Fruit fly (Drosophila melanogaster): ENCODE measurements around the gene PVRAP.

PVRAP gene

DNA sequence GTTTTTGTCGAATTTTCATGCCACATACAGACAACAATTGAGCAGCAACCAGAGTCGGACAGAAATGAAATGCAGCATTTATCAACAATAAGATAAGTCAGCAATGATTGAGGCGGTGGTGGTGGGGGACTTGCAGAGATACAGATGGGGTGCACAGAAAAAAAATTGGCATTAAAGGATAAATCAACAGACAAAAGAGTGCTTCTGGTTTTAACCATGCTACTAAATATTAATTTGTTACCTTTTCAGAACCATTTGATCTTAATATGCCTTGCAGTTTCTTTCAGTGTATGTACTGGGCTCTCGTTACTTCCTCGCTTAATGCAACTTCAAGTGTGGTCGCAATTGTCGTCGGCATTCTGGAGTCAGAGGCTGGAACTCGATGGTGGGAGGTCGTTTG, 8.3 kb upstream of the PVRAP start (continued):
- TF ChIP-seq Dbx (GFP tag; IDR thresholded peaks at IDR 0.05) (no peak), da (GFP tag; optimal IDR thresholded peaks at IDR 0.05) (no peak), danr (GFP tag; IDR thresholded peaks at IDR 0.05) (peak; percentile 39; the same call in 1 of the 2 replicates), gfzf (GFP tag; optimal IDR thresholded peaks at IDR 0.05) (no peak), sens-2 (GFP tag; IDR thresholded peaks at IDR 0.05) (peak; percentile 59), Pdp1 (GFP tag; optimal IDR thresholded peaks at IDR 0.05) (peak; percentile 11 to 20), wdn (GFP tag; IDR thresholded peaks at IDR 0.05) (no peak), CG7745 (tag; optimal IDR thresholded peaks at IDR 0.05) (no peak), zfh2 (GFP tag; optimal IDR thresholded peaks at IDR 0.05) (no peak), schlank (tag; optimal IDR thresholded peaks at IDR 0.05) (no peak), CG8924 (tag; optimal IDR thresholded peaks at IDR 0.05) (peak; percentile 16), eyg (GFP tag; optimal IDR thresholded peaks at IDR 0.05) (peak; percentile 39), trh (GFP tag; optimal IDR thresholded peaks at IDR 0.05) (no peak), CG30403 (GFP tag; optimal IDR thresholded peaks at IDR 0.05) (peak; percentile 11), CrebB (tag; optimal IDR thresholded peaks at IDR 0.05) (no peak), gsb (GFP tag; IDR thresholded peaks at IDR 0.05) (no peak), pita (GFP tag; optimal IDR thresholded peaks at IDR 0.05) (no peak), Nf-YA (GFP tag; IDR thresholded peaks at IDR 0.05) (no peak), CG2120 (GFP tag; optimal IDR thresholded peaks at IDR 0.05) (no peak), lbe (GFP tag; optimal IDR thresholded peaks at IDR 0.05) (no peak), unpg (GFP tag; optimal IDR thresholded peaks at IDR 0.05) (peak; percentile 24), Vsx1 (GFP tag; optimal IDR thresholded peaks at IDR 0.05) (no peak), bsh (GFP tag; optimal IDR thresholded peaks at IDR 0.05) (peak in 1 of 2 experiments; percentile 47), Elba2 (GFP tag; optimal IDR thresholded peaks at IDR 0.05) (no peak), Sox102F (GFP tag; optimal IDR thresholded peaks at IDR 0.05) (peak; percentile 24), her (GFP tag; optimal IDR thresholded peaks at IDR 0.05) (no peak), Xbp1 (GFP tag; optimal IDR thresholded peaks at IDR 0.05) (no peak), nau (GFP tag; optimal IDR thresholded peaks at IDR 0.05) (peak; percentile 29), Stat92E (GFP tag; optimal IDR thresholded peaks at IDR 0.05) (peak in 1 of 3 experiments; percentile 35), CG10543 (GFP tag; optimal IDR thresholded peaks at IDR 0.05) (no peak), NK7.1 (GFP tag; optimal IDR thresholded peaks at IDR 0.05) (peak; percentile 42), D19B (GFP tag; optimal IDR thresholded peaks at IDR 0.05) (no peak), Dfd (GFP tag; optimal IDR thresholded peaks at IDR 0.05) (no peak), h (optimal IDR thresholded peaks at IDR 0.05) (no peak), CG16813 (GFP tag; IDR thresholded peaks at IDR 0.05; ENCODE audit: partially characterized antibody) (no peak), Aef1 (GFP tag; IDR thresholded peaks at IDR 0.05) (0 out of 3 replicates have a peak, but pooled peaks have one; percentile 16), insv (GFP tag; optimal IDR thresholded peaks at IDR 0.05) (no peak), Ssrp (tag; optimal IDR thresholded peaks at IDR 0.05) (peak; percentile 34), Lpt (GFP tag; optimal IDR thresholded peaks at IDR 0.05) (no peak), CG34224 (GFP tag; IDR thresholded peaks at IDR 0.05; ENCODE audit: partially characterized antibody) (no peak), CG7357 (GFP tag; IDR thresholded peaks at IDR 0.05) (peak; percentile 43; the same call in 1 of the 3 replicates), CG13775 (GFP tag; optimal IDR thresholded peaks at IDR 0.05) (peak; percentile 15), Hr3 (GFP tag; optimal IDR thresholded peaks at IDR 0.05) (no peak), sr (GFP tag; IDR thresholded peaks at IDR 0.05) (no peak), CG15696 (tag; optimal IDR thresholded peaks at IDR 0.05) (peak; percentile 86), nmo (GFP tag; optimal IDR thresholded peaks at IDR 0.05) (peak; percentile 47), CG7928 (GFP tag; optimal IDR thresholded peaks at IDR 0.05) (no peak), lmd (GFP tag; IDR thresholded peaks at IDR 0.05) (peak; percentile 56; the same call in 1 of the 2 replicates), CG4617 (GFP tag; optimal IDR thresholded peaks at IDR 0.05; ENCODE audit: borderline replicate concordance) (no peak), sim (GFP tag; IDR thresholded peaks at IDR 0.05) (peak; percentile 68; the same call in 1 of the 2 replicates), CG14965 (GFP tag; optimal IDR thresholded peaks at IDR 0.05; ENCODE audit: borderline replicate concordance) (peak; percentile 59)

Data from whole organism, embryonic.